Worm (Caenorhabditis elegans): ENCODE measurements around the gene Y73C8C.10.

DNA sequence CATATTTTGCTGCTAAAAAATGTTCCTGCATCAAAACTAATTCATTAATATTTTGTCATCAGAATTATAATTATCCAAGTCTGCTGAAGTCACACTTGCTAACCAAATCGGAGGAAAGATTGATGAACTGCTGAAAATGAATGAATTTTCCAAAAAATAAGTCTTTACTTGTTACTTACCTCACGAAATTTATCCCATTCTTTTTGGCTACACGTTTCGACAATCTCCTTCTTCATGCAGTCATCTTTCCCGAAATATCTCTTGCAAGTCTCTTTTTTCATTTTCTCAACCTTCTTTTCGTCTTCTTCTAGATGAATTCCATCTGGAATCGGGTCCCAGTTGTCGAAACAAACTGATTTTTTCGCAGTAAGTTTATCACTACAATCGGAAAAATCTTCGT lies 30.8 kb upstream of the Y73C8C.10 start:
- TF ChIP-seq hlh-8 (tag; optimal IDR thresholded peaks at IDR 0.05) (no peak), ceh-30 (tag; optimal IDR thresholded peaks at IDR 0.05) (no peak), fkh-6 (tag; optimal IDR thresholded peaks at IDR 0.05) (no peak), hlh-30 (tag; optimal IDR thresholded peaks at IDR 0.05; ENCODE audit: insufficient read depth) (no peak), pha-4 (tag; optimal IDR thresholded peaks at IDR 0.05) (no peak), ceh-18 (tag; optimal IDR thresholded peaks at IDR 0.05) (no peak)
